Worm (Caenorhabditis elegans) whole organism, midembryonic: ENCODE results near the gene sri-39.
"Not testable (repeated sequence)": the region's sequence is repeated elsewhere in the genome, so short reads cannot be mapped to it uniquely, and the experiment has no call there.

ENCODE experiments used
- T22C8.4 ChIP-seq: fragments of 200-800 bp; sonication (Bioruptor generic); IDR thresholded peaks from 2 replicates; pipeline ENCODE4 v1.3.6; 2022; ENCODE audit warnings: missing genetic modification characterization, missing compliant biosample characterization
- cog-1 ChIP-seq: sonication (generic microtip); optimal IDR thresholded peaks from 2 replicates; lab custom pipeline; 2016; ENCODE audit warnings: missing genetic modification characterization, missing compliant biosample characterization
- flt-1 ChIP-seq: fragments of 200-800 bp; sonication (Bioruptor generic); IDR thresholded peaks from 2 replicates; pipeline ENCODE4 v1.3.6; 2022; ENCODE audit warnings: missing genetic modification characterization, missing compliant biosample characterization
- klf-2 ChIP-seq: fragments of 200-800 bp; sonication (Bioruptor generic); conservative IDR thresholded peaks from 2 replicates; pipeline ENCODE4 v1.3.6; 2022; ENCODE audit warnings: missing genetic modification reagents, missing genetic modification characterization, missing compliant biosample characterization
- med-1 ChIP-seq: sonication (generic microtip); optimal IDR thresholded peaks from 2 replicates; lab custom pipeline; 2017; ENCODE audit warnings: missing genetic modification characterization, mild to moderate bottlenecking, missing compliant biosample characterization, antibody characterized with exemption, missing genetic modification reagents; ENCODE audit not compliant: insufficient read depth
- ref-1 ChIP-seq: fragments of 200-800 bp; sonication (Bioruptor generic); conservative IDR thresholded peaks from 2 replicates; pipeline ENCODE4 v1.3.6; 2022; ENCODE audit warnings: missing genetic modification reagents, missing genetic modification characterization, missing compliant biosample characterization
- tab-1 ChIP-seq: fragments of 200-800 bp; sonication (Bioruptor generic); IDR thresholded peaks from 2 replicates; pipeline ENCODE4 v1.3.6; 2022; ENCODE audit warnings: missing genetic modification characterization, missing compliant biosample characterization
- ztf-23 ChIP-seq: fragments of 200-800 bp; sonication (Bioruptor generic); IDR thresholded peaks from 2 replicates; pipeline ENCODE4 v1.3.6; 2022; ENCODE audit warnings: missing genetic modification reagents, missing genetic modification characterization, missing compliant biosample characterization
- ztf-29 ChIP-seq: fragments of 200-800 bp; sonication (Bioruptor generic); IDR thresholded peaks from 2 replicates; pipeline ENCODE4 v1.3.6; 2022; ENCODE audit warnings: missing genetic modification reagents, missing genetic modification characterization, missing compliant biosample characterization

sri-39 gene

ce11 chrII:2585493-2585892 lies 1.8 kb upstream of the sri-39 start, which contains the start of gene sri-36:
Gene sri-36, minus strand, starts transcription at chrII:2585593.
- TF ChIP-seq tab-1 (GFP tag; lab: Robert Waterston, UW) = no peak
- no peak for TF ChIP-seq med-1 (GFP tag; lab: Kevin White, UChicago)
- no peak for TF ChIP-seq flt-1 (GFP tag; lab: Robert Waterston, UW)
- no peak for TF ChIP-seq klf-2 (GFP tag; lab: Robert Waterston, UW)
- no peak for TF ChIP-seq cog-1 (tag; lab: Kevin White, UChicago)
- no peak for TF ChIP-seq ztf-23 (GFP tag; lab: Robert Waterston, UW)
- TF ChIP-seq T22C8.4 (GFP tag; lab: Robert Waterston, UW) = no peak
- no peak for TF ChIP-seq ref-1 (GFP tag; lab: Robert Waterston, UW)
- TF ChIP-seq ztf-29 = no peak

DNA sequence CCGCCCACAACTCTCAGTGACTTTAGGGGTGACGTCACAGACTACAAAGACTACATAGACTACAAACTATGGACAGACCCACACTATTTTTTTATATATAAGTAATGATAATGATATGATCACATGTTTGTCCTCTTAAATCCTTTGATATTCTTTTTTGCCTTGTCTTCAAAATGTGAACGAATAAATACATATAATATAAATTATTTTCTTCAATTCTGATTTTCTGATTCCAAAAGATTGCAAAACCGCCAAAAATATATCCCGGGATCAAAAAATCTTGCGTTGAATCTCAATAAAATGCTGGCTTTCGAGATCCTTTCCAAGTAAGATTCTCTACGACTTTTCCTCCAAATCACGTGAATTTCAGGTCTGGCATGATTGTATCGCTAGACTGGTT lies 12.9 kb downstream of the sri-39 start, which contains the start of gene F33H12.1:
F33H12.1 (plus strand) TSS at position 301 of the 400 bp plus-strand sequence.
- not testable (repeated sequence) for TF ChIP-seq T22C8.4, ref-1, tab-1 (GFP tag; lab: Robert Waterston, UW)

DNA sequence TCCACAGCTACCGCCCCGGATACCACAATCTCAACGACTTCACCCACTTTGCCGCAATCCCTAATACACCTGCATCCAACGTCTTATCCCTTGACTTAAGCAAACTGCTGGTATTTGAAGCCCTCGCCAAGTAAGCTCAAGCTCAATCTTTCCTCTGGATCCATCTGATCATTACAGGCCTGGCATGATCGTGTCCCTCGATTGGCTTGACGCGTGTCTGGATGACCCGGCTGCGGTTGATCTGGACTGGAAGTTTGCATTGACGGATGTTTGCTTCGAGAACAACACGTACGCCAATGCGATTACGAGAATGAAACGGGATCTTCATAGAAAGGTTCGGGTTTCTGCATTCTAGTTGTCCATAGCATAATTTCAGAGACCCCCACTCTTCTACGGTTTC lies 13.6 kb downstream of the sri-39 start:
- TF ChIP-seq med-1 (GFP tag; lab: Kevin White, UChicago) (no peak), klf-2 (GFP tag; lab: Robert Waterston, UW) (no peak), ref-1 (GFP tag; lab: Robert Waterston, UW) (no peak), ztf-23 (GFP tag; lab: Robert Waterston, UW) (no peak), T22C8.4 (GFP tag; lab: Robert Waterston, UW) (no peak), tab-1 (GFP tag; lab: Robert Waterston, UW) (no peak), ztf-29 (no peak), cog-1 (tag; lab: Kevin White, UChicago) (no peak), flt-1 (GFP tag; lab: Robert Waterston, UW) (no peak)

ce11 chrII:2605319-2605718 lies 18.0 kb downstream of the sri-39 start, which contains the start of gene sri-77:
Gene sri-77, minus strand, starts transcription at chrII:2605419.
- no peak for TF ChIP-seq klf-2 (GFP tag; lab: Robert Waterston, UW)
- TF ChIP-seq flt-1 (GFP tag; lab: Robert Waterston, UW) = no peak
- no peak for TF ChIP-seq cog-1 (tag; lab: Kevin White, UChicago)
- no peak for TF ChIP-seq med-1 (GFP tag; lab: Kevin White, UChicago)
- TF ChIP-seq tab-1 (GFP tag; lab: Robert Waterston, UW) = no peak
- no peak for TF ChIP-seq T22C8.4 (GFP tag; lab: Robert Waterston, UW)
- no peak for TF ChIP-seq ztf-23 (GFP tag; lab: Robert Waterston, UW)
- TF ChIP-seq ref-1 (GFP tag; lab: Robert Waterston, UW) = no peak
- TF ChIP-seq ztf-29 = no peak

ce11 chrII:2610202-2610912 lies 23.1 kb downstream of the sri-39 start, which contains the start of gene sri-38:
Gene sri-38, plus strand, starts transcription at chrII:2610862.
- TF ChIP-seq klf-2 (GFP tag; lab: Robert Waterston, UW) (no peak), ztf-29 (no peak), ztf-23 (GFP tag; lab: Robert Waterston, UW) (no peak)

- TF ChIP-seq ref-1 (GFP tag; lab: Robert Waterston, UW) (no peak), med-1 (GFP tag; lab: Kevin White, UChicago) (no peak), klf-2 (GFP tag; lab: Robert Waterston, UW) (no peak), flt-1 (GFP tag; lab: Robert Waterston, UW) (no peak), ztf-29 (peak; percentile 38; the same call in 1 of the 2 replicates)
These were observed 23.7 kb downstream of the sri-39 start for ce11 chrII:2611009-2611408.

ce11 chrII:2612278-2612677 lies 25.0 kb downstream of the sri-39 start, which contains the start of gene D2062.13:
Gene D2062.13, plus strand, starts transcription at chrII:2612578.
- TF ChIP-seq med-1 (GFP tag; lab: Kevin White, UChicago); klf-2 (GFP tag; lab: Robert Waterston, UW); flt-1 (GFP tag; lab: Robert Waterston, UW): not testable (repeated sequence)

- not testable (repeated sequence) for TF ChIP-seq cog-1 (tag; lab: Kevin White, UChicago); med-1 (GFP tag; lab: Kevin White, UChicago); ztf-23 (GFP tag; lab: Robert Waterston, UW)
These were observed 29.3 kb downstream of the sri-39 start, which contains the start of gene msrp-5 for ce11 chrII:2616634-2617033. Gene msrp-5, plus strand, starts transcription at chrII:2616934.

- TF ChIP-seq cog-1 (tag; lab: Kevin White, UChicago); flt-1 (GFP tag; lab: Robert Waterston, UW); tab-1 (GFP tag; lab: Robert Waterston, UW): not testable (repeated sequence)
These were observed 31.8 kb downstream of the sri-39 start, which contains the start of gene msrp-6 for ce11 chrII:2619148-2619547. Gene msrp-6, plus strand, starts transcription at chrII:2619448.

- TF ChIP-seq flt-1 (GFP tag; lab: Robert Waterston, UW) (no peak), med-1 (GFP tag; lab: Kevin White, UChicago) (no peak), ztf-23 (GFP tag; lab: Robert Waterston, UW) (no peak), T22C8.4 (GFP tag; lab: Robert Waterston, UW) (no peak), tab-1 (GFP tag; lab: Robert Waterston, UW) (no peak), ref-1 (GFP tag; lab: Robert Waterston, UW) (no peak), ztf-29 (no peak), cog-1 (tag; lab: Kevin White, UChicago) (no peak), klf-2 (GFP tag; lab: Robert Waterston, UW) (no peak)
These were observed 35.2 kb downstream of the sri-39 start, which contains the start of gene D2062.5 for ce11 chrII:2622480-2622879. Gene D2062.5, plus strand, starts transcription at chrII:2622780.
